Worm (Caenorhabditis elegans): Measurements from ENCODE around the gene nspc-1.

DNA sequence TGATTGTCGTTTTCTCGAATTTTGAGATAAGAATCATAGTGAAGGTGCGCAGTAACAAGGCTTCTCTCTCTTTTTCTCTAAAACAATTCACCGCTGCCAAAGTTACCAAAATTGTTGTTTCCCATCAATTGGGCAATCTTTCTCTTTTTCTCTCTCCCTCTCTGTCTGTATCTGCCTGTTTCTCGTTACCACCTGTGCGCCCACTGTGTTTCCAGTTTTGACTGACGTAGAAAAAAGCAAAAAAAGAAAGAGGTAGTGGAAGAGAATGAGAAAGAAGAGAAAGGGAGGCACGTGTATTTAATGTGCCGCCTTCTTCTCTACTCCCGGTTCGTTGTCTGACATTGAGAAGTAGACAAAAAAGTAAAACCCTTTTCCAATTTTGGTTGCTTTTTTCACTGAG is 15.2 kb upstream of the nspc-1 start:
- TF ChIP-seq fos-1 (tag; optimal IDR thresholded peaks at IDR 0.05) (no peak), hmg-11 (tag; optimal IDR thresholded peaks at IDR 0.05) (peak; percentile 46), nhr-11 (tag; optimal IDR thresholded peaks at IDR 0.05) (no peak), nhr-237 (tag; optimal IDR thresholded peaks at IDR 0.05) (no peak)

Data from whole organism, L3 larva.